Fruit fly (Drosophila melanogaster) whole organism, embryonic: ENCODE results near the gene Ant2.

Experiments used
- Bgb ChIP-seq: fragments of 200-800 bp; sonication (Bioruptor generic); IDR thresholded peaks from 2 replicates; pipeline ENCODE4 v1.3.6; 2022; ENCODE audit warnings: missing biosample characterization, missing genetic modification characterization; ENCODE audit not compliant: partially characterized antibody
- CG10543 ChIP-seq: fragments of 200-800 bp; sonication (Bioruptor generic); optimal IDR thresholded peaks from 3 replicates; lab custom pipeline; 2017; ENCODE audit warnings: missing biosample characterization, mild to moderate bottlenecking, missing genetic modification characterization, moderate library complexity
- CG17361 ChIP-seq: fragments of 200-800 bp; sonication (Bioruptor generic); IDR thresholded peaks from 3 replicates; pipeline ENCODE4 v1.3.6; 2022; ENCODE audit warnings: missing biosample characterization, missing genetic modification characterization
- CG3163 ChIP-seq: fragments of 200-800 bp; sonication (Bioruptor generic); optimal IDR thresholded peaks from 3 replicates; lab custom pipeline; 2016; ENCODE audit warnings: missing biosample characterization, missing genetic modification characterization
- CG3838 ChIP-seq: fragments of 200-800 bp; sonication (Bioruptor generic); optimal IDR thresholded peaks from 3 replicates; lab custom pipeline; 2016; ENCODE audit warnings: missing biosample characterization, missing genetic modification characterization
- CG4360 ChIP-seq: fragments of 200-800 bp; sonication (Bioruptor generic); IDR thresholded peaks from 2 replicates; pipeline ENCODE4 v1.3.6; 2022; ENCODE audit warnings: missing biosample characterization, missing genetic modification characterization
- CG4617 ChIP-seq: fragments of 200-800 bp; sonication (Bioruptor generic); optimal IDR thresholded peaks from 3 replicates; lab custom pipeline; 2016; ENCODE audit warnings: missing biosample characterization, missing genetic modification characterization, borderline replicate concordance
- CG6791 ChIP-seq: fragments of 200-800 bp; sonication (Bioruptor generic); IDR thresholded peaks from 3 replicates; pipeline ENCODE4 v1.3.6; 2022; ENCODE audit warnings: missing biosample characterization, missing genetic modification characterization; ENCODE audit not compliant: partially characterized antibody
- CG8290 ChIP-seq, 3 experiments: fragments of 200-800 bp; sonication (Bioruptor generic); optimal IDR thresholded peaks; 2 replicates each; lab custom pipeline; 2016 to 2019; ENCODE audit warnings: missing biosample characterization in 3 of 3, missing genetic modification characterization in 3 of 3, mild to moderate bottlenecking in 2 of 3, moderate library complexity in 1 of 3
- CTCF ChIP-seq: fragments of 200-800 bp; sonication (Bioruptor generic); optimal IDR thresholded peaks from 2 replicates; lab custom pipeline; 2017; ENCODE audit warnings: missing biosample characterization, mild to moderate bottlenecking, missing genetic modification characterization, moderate library complexity
- Drgx ChIP-seq: fragments of 200-800 bp; sonication (Bioruptor generic); IDR thresholded peaks from 2 replicates; pipeline ENCODE4 v1.3.6; 2022; ENCODE audit warnings: missing biosample characterization, missing genetic modification characterization
- ERR ChIP-seq: fragments of 200-800 bp; sonication (Bioruptor generic); optimal IDR thresholded peaks from 2 replicates; lab custom pipeline; 2016; ENCODE audit warnings: missing biosample characterization, missing genetic modification characterization
- Gug ChIP-seq: fragments of 200-800 bp; sonication (Bioruptor generic); IDR thresholded peaks from 4 replicates; pipeline ENCODE4 v1.3.6; 2022; ENCODE audit warnings: missing biosample characterization, missing genetic modification characterization
- MBD-R2 ChIP-seq: fragments of 200-800 bp; sonication (Bioruptor generic); IDR thresholded peaks from 2 replicates; pipeline ENCODE4 v1.3.6; 2022; ENCODE audit warnings: missing biosample characterization, missing genetic modification characterization
- Mes4 ChIP-seq: fragments of 200-800 bp; sonication (Bioruptor generic); optimal IDR thresholded peaks from 2 replicates; lab custom pipeline; 2016; ENCODE audit warnings: missing biosample characterization, missing genetic modification characterization
- Sry-β ChIP-seq: fragments of 200-800 bp; sonication (Bioruptor generic); optimal IDR thresholded peaks from 2 replicates; lab custom pipeline; 2018; ENCODE audit warnings: missing biosample characterization, mild to moderate bottlenecking, missing genetic modification characterization, moderate library complexity
- Stat92E ChIP-seq, 3 experiments: fragments of >200 bp in 2 of 3; fragments of 200-800 bp in 1 of 3; sonication (Bioruptor generic) in 1 of 3; optimal IDR thresholded peaks; 2 replicates each; lab custom pipeline; 2017 to 2019; ENCODE audit warnings: missing biosample characterization in 3 of 3, missing genetic modification characterization in 3 of 3, mild to moderate bottlenecking in 1 of 3, moderate library complexity in 1 of 3
- TFAM ChIP-seq: fragments of 200-800 bp; sonication (Bioruptor generic); optimal IDR thresholded peaks from 2 replicates; lab custom pipeline; 2017; ENCODE audit warnings: missing biosample characterization, missing genetic modification characterization, inconsistent platforms
- Taf1 ChIP-seq: fragments of 200-800 bp; sonication (Bioruptor generic); IDR thresholded peaks from 2 replicates; pipeline ENCODE4 v1.3.6; 2022; ENCODE audit warnings: missing biosample characterization, missing genetic modification characterization
- Trl ChIP-seq, 3 experiments: fragments of >200 bp in 2 of 3; fragments of 200-800 bp in 1 of 3; sonication (Bioruptor generic) in 1 of 3; optimal IDR thresholded peaks; 2 replicates in 1 of 3; 3 replicates in 2 of 3; lab custom pipeline; 2016 to 2017; ENCODE audit warnings: missing biosample characterization in 1 of 3, missing genetic modification characterization in 1 of 3
- bbx ChIP-seq: fragments of 200-800 bp; sonication (Bioruptor generic); IDR thresholded peaks from 2 replicates; pipeline ENCODE4 v1.3.6; 2022; ENCODE audit warnings: missing biosample characterization, missing genetic modification characterization; ENCODE audit not compliant: partially characterized antibody
- bsh ChIP-seq, 2 experiments: fragments of 200-800 bp; sonication (Bioruptor generic); optimal IDR thresholded peaks; 2 replicates each; lab custom pipeline; 2017 to 2018; ENCODE audit warnings: mild to moderate bottlenecking in 2 of 2, missing biosample characterization in 2 of 2, missing genetic modification characterization in 2 of 2, moderate library complexity in 1 of 2
- chinmo ChIP-seq: fragments of 200-800 bp; sonication (Bioruptor generic); IDR thresholded peaks from 4 replicates; pipeline ENCODE4 v1.3.6; 2022; ENCODE audit warnings: missing biosample characterization, missing genetic modification characterization; ENCODE audit not compliant: partially characterized antibody
- crol ChIP-seq: fragments of 200-800 bp; sonication (Bioruptor generic); IDR thresholded peaks from 2 replicates; pipeline ENCODE4 v1.3.6; 2022; ENCODE audit warnings: missing biosample characterization, missing genetic modification characterization
- dpn ChIP-seq, 2 experiments: fragments of 200-800 bp; sonication (Bioruptor generic); optimal IDR thresholded peaks; 3 replicates each; lab custom pipeline; 2016; ENCODE audit warnings: missing biosample characterization in 2 of 2, missing genetic modification characterization in 2 of 2
- eve ChIP-seq, 2 experiments: fragments of >200 bp; optimal IDR thresholded peaks; 2 replicates each; lab custom pipeline; 2017; ENCODE audit warnings: missing biosample characterization in 2 of 2, missing genetic modification characterization in 2 of 2
- gem ChIP-seq: fragments of 200-800 bp; sonication (Bioruptor generic); optimal IDR thresholded peaks from 2 replicates; lab custom pipeline; 2019; ENCODE audit warnings: missing biosample characterization, mild to moderate bottlenecking, missing genetic modification characterization, moderate library complexity
- nerfin-2 ChIP-seq: fragments of 200-800 bp; sonication (Bioruptor generic); IDR thresholded peaks from 2 replicates; pipeline ENCODE4 v1.3.6; 2022; ENCODE audit warnings: missing biosample characterization, missing genetic modification characterization; ENCODE audit not compliant: partially characterized antibody
- pros ChIP-seq: fragments of 200-800 bp; sonication (Bioruptor generic); optimal IDR thresholded peaks from 3 replicates; lab custom pipeline; 2019; ENCODE audit warnings: missing biosample characterization, mild to moderate bottlenecking, missing genetic modification characterization, moderate library complexity
- ro ChIP-seq: fragments of 200-800 bp; sonication (Bioruptor generic); IDR thresholded peaks from 2 replicates; pipeline ENCODE4 v1.3.6; 2022; ENCODE audit warnings: missing biosample characterization, missing genetic modification characterization
- sd ChIP-seq: fragments of 200-800 bp; sonication (Bioruptor generic); optimal IDR thresholded peaks from 3 replicates; lab custom pipeline; 2018; ENCODE audit warnings: missing biosample characterization, mild to moderate bottlenecking, missing genetic modification characterization, moderate library complexity
- sens ChIP-seq: fragments of 200-800 bp; sonication (Bioruptor generic); peaks from one replicate; lab custom pipeline; 2016; ENCODE audit warnings: missing biosample characterization, missing genetic modification characterization
- sqz ChIP-seq: fragments of 200-800 bp; sonication (Bioruptor generic); optimal IDR thresholded peaks from 3 replicates; lab custom pipeline; 2018; ENCODE audit warnings: missing biosample characterization, mild to moderate bottlenecking, missing genetic modification characterization
- tna ChIP-seq: fragments of 200-800 bp; sonication (Bioruptor generic); IDR thresholded peaks from 2 replicates; pipeline ENCODE4 v1.3.6; 2022; ENCODE audit warnings: missing biosample characterization, missing genetic modification characterization; ENCODE audit not compliant: partially characterized antibody
- wek ChIP-seq: fragments of 200-800 bp; sonication (Bioruptor generic); optimal IDR thresholded peaks from 3 replicates; lab custom pipeline; 2018; ENCODE audit warnings: missing biosample characterization, mild to moderate bottlenecking, missing genetic modification characterization, moderate library complexity

The Ant2 gene

DNA sequence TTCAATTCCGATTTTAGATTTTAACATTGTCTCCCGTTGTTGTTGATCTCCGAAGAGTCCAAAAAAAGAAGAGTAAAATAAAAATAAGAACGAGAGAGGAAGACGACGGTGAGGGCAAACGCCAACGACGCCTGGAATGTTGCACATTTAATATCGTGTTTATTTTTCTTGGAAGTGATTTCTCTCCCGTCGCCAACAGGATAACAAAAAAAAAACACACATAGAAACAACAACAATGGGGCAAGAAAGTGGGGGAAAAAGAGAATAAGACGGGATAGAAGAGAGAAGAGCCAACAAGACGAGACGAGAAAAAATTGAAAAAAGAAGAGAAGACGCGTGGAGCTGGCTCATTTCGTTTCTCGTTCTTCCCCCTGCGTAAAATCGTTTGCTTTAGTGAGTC, 14.3 kb upstream of the Ant2 start:
- peak; percentile 38 to 46 for TF ChIP-seq Trl (optimal IDR thresholded peaks at IDR 0.05; lab: Kevin White, UChicago)
- no peak for TF ChIP-seq Trl (GFP tag; optimal IDR thresholded peaks at IDR 0.05; lab: Kevin White, UChicago)
- TF ChIP-seq eve (GFP tag; optimal IDR thresholded peaks at IDR 0.05; lab: Kevin White, UChicago), result peak in 1 of 2 experiments; percentile 4
- TF ChIP-seq Stat92E (GFP tag; optimal IDR thresholded peaks at IDR 0.05; lab: Kevin White, UChicago), result peak in 1 of 3 experiments; percentile 95
- TF ChIP-seq ERR, result no peak
- peak; percentile 31; the same call in 1 of the 2 replicates for TF ChIP-seq crol (GFP tag; lab: Robert Waterston, UW)
- no peak for TF ChIP-seq TFAM (GFP tag; lab: Kevin White, UChicago)
- TF ChIP-seq chinmo (GFP tag; lab: Robert Waterston, UW), result 0 out of 4 replicates have a peak, but pooled peaks have one; percentile 20
- peak; percentile 74 for TF ChIP-seq sqz (GFP tag; lab: Kevin White, UChicago)
- TF ChIP-seq Taf1 (GFP tag; lab: Robert Waterston, UW), result no peak
- 0 out of 2 replicates have a peak, but pooled peaks have one; percentile 30 for TF ChIP-seq Drgx
- TF ChIP-seq pros (GFP tag; lab: Kevin White, UChicago), result peak; percentile 84
- peak; percentile 85 for TF ChIP-seq CG3163 (GFP tag; lab: Kevin White, UChicago)
- peak; percentile 79 for TF ChIP-seq CG4360 (GFP tag; lab: Robert Waterston, UW)
- TF ChIP-seq Gug (GFP tag; lab: Robert Waterston, UW), result no peak
- TF ChIP-seq CG10543 (GFP tag; lab: Kevin White, UChicago), result no peak
- TF ChIP-seq bsh (GFP tag; optimal IDR thresholded peaks at IDR 0.05; lab: Kevin White, UChicago), result peak in 1 of 2 experiments; percentile 36
- TF ChIP-seq sd, result peak; percentile 93

dm6 chrX:10789279-10789678, 2.6 kb upstream of the Ant2 start:
- peak; percentile 60 for TF ChIP-seq CTCF (GFP tag; lab: Kevin White, UChicago)
- peak; percentile 51; the same call in 1 of the 2 replicates for TF ChIP-seq Bgb
- no peak for TF ChIP-seq ro (GFP tag; lab: Robert Waterston, UW)

dm6 chrX:10787352-10787751, 645 bp upstream of the Ant2 start:
- TF ChIP-seq wek (GFP tag; lab: Kevin White, UChicago) (peak; percentile 76), tna (GFP tag; lab: Robert Waterston, UW) (0 out of 2 replicates have a peak, but pooled peaks have one; percentile 10), gem (peak; percentile 30), Mes4 (GFP tag; lab: Kevin White, UChicago) (no peak), sens (GFP tag; lab: Kevin White, UChicago) (peak; percentile 81), dpn (GFP tag; optimal IDR thresholded peaks at IDR 0.05; lab: Kevin White, UChicago) (no peak), CG17361 (GFP tag; lab: Robert Waterston, UW) (no peak), bbx (GFP tag; lab: Robert Waterston, UW) (peak; percentile 55; the same call in 1 of the 2 replicates), nerfin-2 (GFP tag; lab: Robert Waterston, UW) (peak; percentile 9; the same call in 1 of the 2 replicates), Sry-β (GFP tag; lab: Kevin White, UChicago) (no peak), CG6791 (GFP tag; lab: Robert Waterston, UW) (0 out of 3 replicates have a peak, but pooled peaks have one; percentile 20), CG3838 (no peak), CG8290 (GFP tag; optimal IDR thresholded peaks at IDR 0.05; lab: Kevin White, UChicago) (no peak), CG8290 (tag; optimal IDR thresholded peaks at IDR 0.05; lab: Kevin White, UChicago) (peak in 1 of 2 experiments; percentile 28), CG4617 (GFP tag; lab: Kevin White, UChicago) (no peak), MBD-R2 (GFP tag; lab: Robert Waterston, UW) (0 out of 2 replicates have a peak, but pooled peaks have one; percentile 17)
